Fruit fly (Drosophila melanogaster) whole organism, embryonic: Measurements from ENCODE around the gene ebi.

ENCODE experiments used
- Antp ChIP-seq: fragments of 200-800 bp; sonication (Bioruptor generic); optimal IDR thresholded peaks from 3 replicates; lab custom pipeline; 2016; ENCODE audit warnings: missing biosample characterization, missing genetic modification characterization
- BEAF-32 ChIP-seq: fragments of 200-800 bp; sonication (Bioruptor generic); optimal IDR thresholded peaks from 3 replicates; lab custom pipeline; 2017; ENCODE audit warnings: missing biosample characterization, missing genetic modification characterization, mild to moderate bottlenecking, moderate library complexity, missing genetic modification reagents
- CG11093 ChIP-seq: fragments of 200-800 bp; sonication (Bioruptor generic); IDR thresholded peaks from 3 replicates; pipeline ENCODE4 v1.3.6; 2022; ENCODE audit warnings: missing biosample characterization, missing genetic modification characterization
- CG11560 ChIP-seq: fragments of 200-800 bp; sonication (Bioruptor generic); IDR thresholded peaks from 3 replicates; pipeline ENCODE4 v1.3.6; 2022; ENCODE audit warnings: missing biosample characterization, missing genetic modification characterization
- CG12744 ChIP-seq: fragments of 200-800 bp; sonication (Bioruptor generic); optimal IDR thresholded peaks from 2 replicates; lab custom pipeline; 2016; ENCODE audit warnings: missing biosample characterization, missing genetic modification characterization
- CG15073 ChIP-seq: fragments of 200-800 bp; sonication (Bioruptor generic); optimal IDR thresholded peaks from 2 replicates; lab custom pipeline; 2016; ENCODE audit warnings: missing biosample characterization, missing genetic modification characterization
- CG1529 ChIP-seq: fragments of 200-800 bp; sonication (Bioruptor generic); optimal IDR thresholded peaks from 3 replicates; lab custom pipeline; 2018; ENCODE audit warnings: missing biosample characterization, missing genetic modification characterization
- CG16813 ChIP-seq: fragments of 200-800 bp; sonication (Bioruptor generic); IDR thresholded peaks from 3 replicates; pipeline ENCODE4 v1.3.6; 2022; ENCODE audit warnings: missing biosample characterization, missing genetic modification characterization; ENCODE audit not compliant: partially characterized antibody
- CG17359 ChIP-seq: fragments of 200-800 bp; sonication (Bioruptor generic); optimal IDR thresholded peaks from 3 replicates; lab custom pipeline; 2018; ENCODE audit warnings: missing biosample characterization, mild to moderate bottlenecking, missing genetic modification characterization, moderate library complexity
- CG18599 ChIP-seq: fragments of 200-800 bp; sonication (Bioruptor generic); optimal IDR thresholded peaks from 3 replicates; lab custom pipeline; 2017; ENCODE audit warnings: missing biosample characterization, missing genetic modification characterization, mild to moderate bottlenecking, moderate library complexity, missing genetic modification reagents
- CG34224 ChIP-seq: fragments of 200-800 bp; sonication (Bioruptor generic); IDR thresholded peaks from 3 replicates; pipeline ENCODE4 v1.3.6; 2022; ENCODE audit warnings: missing biosample characterization, missing genetic modification characterization; ENCODE audit not compliant: partially characterized antibody
- CG34376 ChIP-seq: fragments of 200-800 bp; sonication (Bioruptor generic); optimal IDR thresholded peaks from 2 replicates; lab custom pipeline; 2018; ENCODE audit warnings: missing biosample characterization, mild to moderate bottlenecking, missing genetic modification characterization
- CG4617 ChIP-seq: fragments of 200-800 bp; sonication (Bioruptor generic); optimal IDR thresholded peaks from 3 replicates; lab custom pipeline; 2016; ENCODE audit warnings: missing biosample characterization, missing genetic modification characterization, borderline replicate concordance
- CG7963 ChIP-seq: fragments of 200-800 bp; sonication (Bioruptor generic); IDR thresholded peaks from 3 replicates; pipeline ENCODE4 v1.3.6; 2022; ENCODE audit warnings: missing biosample characterization, missing genetic modification characterization; ENCODE audit not compliant: partially characterized antibody
- CG8478 ChIP-seq: fragments of >200 bp; optimal IDR thresholded peaks from 2 replicates; lab custom pipeline; 2018
- CTCF ChIP-seq: fragments of 200-800 bp; sonication (Bioruptor generic); optimal IDR thresholded peaks from 2 replicates; lab custom pipeline; 2017; ENCODE audit warnings: missing biosample characterization, mild to moderate bottlenecking, missing genetic modification characterization, moderate library complexity
- Dek ChIP-seq: fragments of 200-800 bp; sonication (Bioruptor generic); optimal IDR thresholded peaks from 3 replicates; lab custom pipeline; 2019; ENCODE audit warnings: missing biosample characterization, mild to moderate bottlenecking, missing genetic modification characterization, moderate library complexity
- Dfd ChIP-seq, 2 experiments: fragments of >200 bp; optimal IDR thresholded peaks; 2 replicates each; lab custom pipeline; 2017; ENCODE audit warnings: missing biosample characterization in 2 of 2, missing genetic modification characterization in 2 of 2
- Doc2 ChIP-seq: fragments of 200-800 bp; sonication (Bioruptor generic); IDR thresholded peaks from 2 replicates; pipeline ENCODE4 v1.3.6; 2022; ENCODE audit warnings: missing biosample characterization, missing genetic modification characterization
- Ets65A ChIP-seq: fragments of 200-800 bp; sonication (Bioruptor generic); peaks from one replicate; lab custom pipeline; 2016; ENCODE audit warnings: missing biosample characterization, missing genetic modification characterization
- GATAe ChIP-seq: fragments of 200-800 bp; sonication (Bioruptor generic); conservative IDR thresholded peaks from 2 replicates; pipeline ENCODE4 v1.3.6; 2022; ENCODE audit warnings: missing biosample characterization, missing genetic modification characterization
- H15 ChIP-seq: fragments of 200-800 bp; sonication (Bioruptor generic); IDR thresholded peaks from 3 replicates; pipeline ENCODE4 v1.3.6; 2022; ENCODE audit warnings: missing biosample characterization, missing genetic modification characterization
- HHEX ChIP-seq: fragments of 200-800 bp; sonication (Bioruptor generic); optimal IDR thresholded peaks from 3 replicates; lab custom pipeline; 2017; ENCODE audit warnings: missing biosample characterization, mild to moderate bottlenecking, missing genetic modification characterization, missing genetic modification reagents
- MBD-R2 ChIP-seq: fragments of 200-800 bp; sonication (Bioruptor generic); IDR thresholded peaks from 2 replicates; pipeline ENCODE4 v1.3.6; 2022; ENCODE audit warnings: missing biosample characterization, missing genetic modification characterization
- Myb ChIP-seq: fragments of 200-800 bp; sonication (Bioruptor generic); optimal IDR thresholded peaks from 2 replicates; lab custom pipeline; 2016; ENCODE audit warnings: missing biosample characterization, missing genetic modification characterization
- NC2α ChIP-seq: fragments of 200-800 bp; sonication (Bioruptor generic); optimal IDR thresholded peaks from 2 replicates; lab custom pipeline; 2016; ENCODE audit warnings: missing biosample characterization, missing genetic modification characterization
- Nf-YA ChIP-seq: fragments of 200-800 bp; sonication (Bioruptor generic); IDR thresholded peaks from 2 replicates; pipeline ENCODE4 v1.3.6; 2022; ENCODE audit warnings: missing biosample characterization, missing genetic modification characterization
- Nf-YB ChIP-seq: fragments of 200-800 bp; sonication (Bioruptor generic); optimal IDR thresholded peaks from 3 replicates; lab custom pipeline; 2019; ENCODE audit warnings: missing biosample characterization, mild to moderate bottlenecking, missing genetic modification characterization, moderate library complexity
- Opbp ChIP-seq: fragments of 200-800 bp; sonication (Bioruptor generic); IDR thresholded peaks from 3 replicates; pipeline ENCODE4 v1.3.6; 2022; ENCODE audit warnings: missing biosample characterization, missing genetic modification characterization; ENCODE audit not compliant: partially characterized antibody
- PHDP ChIP-seq: fragments of 200-800 bp; sonication (Bioruptor generic); optimal IDR thresholded peaks from 3 replicates; lab custom pipeline; 2018; ENCODE audit warnings: missing biosample characterization, mild to moderate bottlenecking, missing genetic modification characterization, moderate library complexity
- Scr ChIP-seq: fragments of 200-800 bp; sonication (Bioruptor generic); IDR thresholded peaks from 2 replicates; pipeline ENCODE4 v1.3.6; 2022; ENCODE audit warnings: missing biosample characterization, missing genetic modification characterization; ENCODE audit not compliant: partially characterized antibody
- Sry-β ChIP-seq: fragments of 200-800 bp; sonication (Bioruptor generic); optimal IDR thresholded peaks from 2 replicates; lab custom pipeline; 2018; ENCODE audit warnings: missing biosample characterization, mild to moderate bottlenecking, missing genetic modification characterization, moderate library complexity
- Stat92E ChIP-seq, 3 experiments: fragments of >200 bp in 2 of 3; fragments of 200-800 bp in 1 of 3; sonication (Bioruptor generic) in 1 of 3; optimal IDR thresholded peaks; 2 replicates each; lab custom pipeline; 2017 to 2019; ENCODE audit warnings: missing biosample characterization in 3 of 3, missing genetic modification characterization in 3 of 3, mild to moderate bottlenecking in 1 of 3, moderate library complexity in 1 of 3
- esg ChIP-seq: fragments of 200-800 bp; sonication (Bioruptor generic); conservative IDR thresholded peaks from 2 replicates; pipeline ENCODE4 v1.3.6; 2022; ENCODE audit warnings: missing biosample characterization, missing genetic modification characterization
- ewg ChIP-seq: fragments of 200-800 bp; sonication (Bioruptor generic); optimal IDR thresholded peaks from 3 replicates; lab custom pipeline; 2017; ENCODE audit warnings: mild to moderate bottlenecking, missing biosample characterization, missing genetic modification reagents, missing genetic modification characterization
- exex ChIP-seq: fragments of 200-800 bp; sonication (Bioruptor generic); optimal IDR thresholded peaks from 4 replicates; lab custom pipeline; 2018; ENCODE audit warnings: missing biosample characterization, mild to moderate bottlenecking, missing genetic modification characterization, moderate library complexity
- grau ChIP-seq: fragments of 200-800 bp; optimal IDR thresholded peaks from 3 replicates; lab custom pipeline; 2019; ENCODE audit warnings: missing biosample characterization, mild to moderate bottlenecking, missing genetic modification characterization, moderate library complexity
- gro ChIP-seq: fragments of 200-800 bp; sonication (Bioruptor generic); optimal IDR thresholded peaks from 2 replicates; lab custom pipeline; 2016; ENCODE audit warnings: missing biosample characterization, missing genetic modification characterization
- jing ChIP-seq: fragments of 200-800 bp; sonication (Bioruptor generic); optimal IDR thresholded peaks from 2 replicates; lab custom pipeline; 2018; ENCODE audit warnings: missing biosample characterization, mild to moderate bottlenecking, missing genetic modification characterization
- nerfin-2 ChIP-seq: fragments of 200-800 bp; sonication (Bioruptor generic); IDR thresholded peaks from 2 replicates; pipeline ENCODE4 v1.3.6; 2022; ENCODE audit warnings: missing biosample characterization, missing genetic modification characterization; ENCODE audit not compliant: partially characterized antibody
- nom ChIP-seq: fragments of 200-800 bp; sonication (Bioruptor generic); optimal IDR thresholded peaks from 2 replicates; lab custom pipeline; 2017; ENCODE audit warnings: missing biosample characterization, missing genetic modification characterization, mild to moderate bottlenecking, moderate library complexity, missing genetic modification reagents
- onecut ChIP-seq: fragments of 200-800 bp; sonication (Bioruptor generic); IDR thresholded peaks from 2 replicates; pipeline ENCODE4 v1.3.6; 2022; ENCODE audit warnings: missing biosample characterization, missing genetic modification characterization
- otp ChIP-seq: fragments of 200-800 bp; sonication (Bioruptor generic); IDR thresholded peaks from 3 replicates; pipeline ENCODE4, ENCODE4 v1.3.6; 2022; ENCODE audit warnings: missing biosample characterization, missing genetic modification characterization
- pfk ChIP-seq: fragments of 200-800 bp; sonication (Bioruptor generic); optimal IDR thresholded peaks from 2 replicates; lab custom pipeline; 2018; ENCODE audit warnings: missing biosample characterization, mild to moderate bottlenecking, missing genetic modification characterization, moderate library complexity
- psq ChIP-seq: fragments of 200-800 bp; sonication (Bioruptor generic); optimal IDR thresholded peaks from 2 replicates; lab custom pipeline; 2017; ENCODE audit warnings: missing biosample characterization, missing genetic modification characterization
- pzg ChIP-seq: fragments of 200-800 bp; sonication (Bioruptor generic); optimal IDR thresholded peaks from 3 replicates; lab custom pipeline; 2018; ENCODE audit warnings: missing biosample characterization, mild to moderate bottlenecking, missing genetic modification characterization, moderate library complexity
- sob ChIP-seq: fragments of 200-800 bp; sonication (Bioruptor generic); IDR thresholded peaks from 2 replicates; pipeline ENCODE4 v1.3.6; 2022; ENCODE audit warnings: missing biosample characterization, missing genetic modification characterization
- ssp ChIP-seq: fragments of 200-800 bp; sonication (Bioruptor generic); IDR thresholded peaks from 2 replicates; pipeline ENCODE4 v1.3.6; 2022; ENCODE audit warnings: missing biosample characterization, missing genetic modification characterization
- tgo ChIP-seq: fragments of 200-800 bp; sonication (Bioruptor generic); IDR thresholded peaks from 3 replicates; pipeline ENCODE4 v1.3.6; 2022; ENCODE audit warnings: missing biosample characterization, missing genetic modification characterization

Gene ebi

dm6 chr2L:414593-415399 lies at the start of gene ebi, which contains the start of gene AP-2alpha (continued):
- TF ChIP-seq Myb (GFP tag; lab: Kevin White, UChicago) = peak; percentile 83
- TF ChIP-seq CG16813 = no peak
- TF ChIP-seq BEAF-32 (GFP tag; lab: Kevin White, UChicago) = peak; percentile 59
- TF ChIP-seq Stat92E (GFP tag; optimal IDR thresholded peaks at IDR 0.05; lab: Kevin White, UChicago) = peak in 1 of 3 experiments; percentile 72
- peak; percentile 59 for TF ChIP-seq jing
- no peak for TF ChIP-seq nerfin-2 (GFP tag; lab: Robert Waterston, UW)
- peak; percentile 93 for TF ChIP-seq CTCF (GFP tag; lab: Kevin White, UChicago)
- peak; percentile 41; the same call in 1 of the 2 replicates for TF ChIP-seq Nf-YA (GFP tag; lab: Robert Waterston, UW)
- TF ChIP-seq CG1529 = peak; percentile 64
- peak; percentile 63 for TF ChIP-seq Nf-YB (GFP tag; lab: Kevin White, UChicago)
- TF ChIP-seq CG34224 (GFP tag; lab: Robert Waterston, UW) = no peak
- TF ChIP-seq ewg = peak; percentile 89
- TF ChIP-seq Opbp = peak; percentile 48; the same call in 1 of the 3 replicates
- TF ChIP-seq otp = peak; percentile 78
- peak; percentile 87 for TF ChIP-seq CG4617 (GFP tag; lab: Kevin White, UChicago)
- TF ChIP-seq nom (GFP tag; lab: Kevin White, UChicago) = peak; percentile 55
- peak; percentile 82 for TF ChIP-seq pzg (GFP tag; lab: Kevin White, UChicago)
- TF ChIP-seq onecut = peak; percentile 96
- peak; percentile 90 for TF ChIP-seq CG12744 (GFP tag; lab: Kevin White, UChicago)
- peak; percentile 100 for TF ChIP-seq Ets65A (GFP tag; lab: Kevin White, UChicago)
- TF ChIP-seq Dek (tag; lab: Kevin White, UChicago) = peak; percentile 83
- TF ChIP-seq esg (GFP tag; lab: Robert Waterston, UW) = peak; percentile 92
- peak; percentile 88 for TF ChIP-seq CG11093 (GFP tag; lab: Robert Waterston, UW)
- TF ChIP-seq HHEX = peak; percentile 68
- peak; percentile 67 for TF ChIP-seq CG34376
- peak; percentile 89 for TF ChIP-seq tgo (GFP tag; lab: Robert Waterston, UW)
- TF ChIP-seq Sry-β (GFP tag; lab: Kevin White, UChicago) = peak; percentile 48
- no peak for TF ChIP-seq CG7963 (GFP tag; lab: Robert Waterston, UW)
- peak; percentile 78 for TF ChIP-seq MBD-R2 (GFP tag; lab: Robert Waterston, UW)
- TF ChIP-seq exex (tag; lab: Kevin White, UChicago) = peak; percentile 42
- peak; percentile 88 for TF ChIP-seq PHDP (tag; lab: Kevin White, UChicago)
- no peak; the same call in 1 of the 2 replicates for TF ChIP-seq Scr (GFP tag; lab: Robert Waterston, UW)
- TF ChIP-seq GATAe (GFP tag; lab: Robert Waterston, UW) = no peak
- TF ChIP-seq Antp (GFP tag; lab: Kevin White, UChicago) = peak; percentile 95
- TF ChIP-seq gro = peak; percentile 87
- peak; percentile 24 for TF ChIP-seq CG15073 (GFP tag; lab: Kevin White, UChicago)
- TF ChIP-seq sob (GFP tag; lab: Robert Waterston, UW) = peak; percentile 88
- TF ChIP-seq H15 (GFP tag; lab: Robert Waterston, UW) = peak; percentile 77
- TF ChIP-seq psq (GFP tag; lab: Kevin White, UChicago) = peak; percentile 85
- peak; percentile 84 for TF ChIP-seq NC2α (GFP tag; lab: Kevin White, UChicago)
- TF ChIP-seq pfk = peak; percentile 31
- peak; percentile 49; the same call in 1 of the 2 replicates for TF ChIP-seq Doc2 (GFP tag; lab: Robert Waterston, UW)
- TF ChIP-seq Dfd (GFP tag; optimal IDR thresholded peaks at IDR 0.05; lab: Kevin White, UChicago) = no peak
- peak; percentile 82 for TF ChIP-seq CG11560 (tag; lab: Robert Waterston, UW)
- TF ChIP-seq CG18599 (GFP tag; lab: Kevin White, UChicago) = peak; percentile 84
- peak; percentile 84 for TF ChIP-seq ssp (GFP tag; lab: Robert Waterston, UW)
- peak; percentile 87 for TF ChIP-seq grau (tag; lab: Kevin White, UChicago)
- no peak for TF ChIP-seq CG8478 (lab: Kevin White, UChicago)
- peak; percentile 62 for TF ChIP-seq CG17359
